Worm (Caenorhabditis elegans) whole organism, young adult: ENCODE measurements around the gene chil-23.

ENCODE experiments used
- F49E8.2 ChIP-seq: sonication (generic microtip); optimal IDR thresholded peaks from 3 replicates; lab custom pipeline; 2017; ENCODE audit warnings: missing genetic modification characterization, mild to moderate bottlenecking, missing compliant biosample characterization, antibody characterized with exemption, moderate library complexity; ENCODE audit not compliant: insufficient read depth
- ceh-58 ChIP-seq: fragments of 200-800 bp; sonication (Bioruptor generic); IDR thresholded peaks from 2 replicates; pipeline ENCODE4 v1.3.6; 2022; ENCODE audit warnings: missing genetic modification characterization, missing compliant biosample characterization
- hrde-1 ChIP-seq: sonication (generic microtip); optimal IDR thresholded peaks from 2 replicates; lab custom pipeline; 2016; ENCODE audit warnings: missing genetic modification characterization, mild to moderate bottlenecking, missing compliant biosample characterization, moderate library complexity, missing genotype, missing genetic modification reagents, borderline replicate concordance
- mel-28 ChIP-seq: sonication (generic microtip); optimal IDR thresholded peaks from 2 replicates; lab custom pipeline; 2016; ENCODE audit warnings: borderline replicate concordance, mild to moderate bottlenecking, missing genetic modification characterization, missing compliant biosample characterization
- nhr-120 ChIP-seq: fragments of 200-800 bp; sonication (Bioruptor generic); IDR thresholded peaks from 2 replicates; pipeline ENCODE4 v1.3.6; 2022; ENCODE audit warnings: missing genetic modification characterization, missing compliant biosample characterization
- sptf-2 ChIP-seq: fragments of 200-800 bp; sonication (Bioruptor generic); optimal IDR thresholded peaks from 2 replicates; lab custom pipeline; 2018; ENCODE audit warnings: mild to moderate bottlenecking, missing genetic modification characterization, missing compliant biosample characterization
- ztf-22 ChIP-seq: fragments of 200-800 bp; sonication (Bioruptor generic); optimal IDR thresholded peaks from 2 replicates; lab custom pipeline; 2018; ENCODE audit warnings: mild to moderate bottlenecking, missing genetic modification characterization, moderate library complexity, missing compliant biosample characterization

- TF ChIP-seq nhr-120 (no peak), ztf-22 (GFP tag; lab: Kevin White, UChicago) (no peak), sptf-2 (no peak), hrde-1 (tag; lab: Kevin White, UChicago) (no peak), F49E8.2 (tag; lab: Kevin White, UChicago) (no peak), ceh-58 (GFP tag; lab: Robert Waterston, UW) (no peak), mel-28 (no peak)
Observed at ce11 chrII:9438853-9439252, 29.6 kb downstream of the chil-23 start.
